Worm (Caenorhabditis elegans): ENCODE data around the gene ssq-2.
"Not testable (repeated sequence)": the region's sequence is repeated elsewhere in the genome, so short reads cannot be mapped to it uniquely, and the experiment has no call there.

DNA sequence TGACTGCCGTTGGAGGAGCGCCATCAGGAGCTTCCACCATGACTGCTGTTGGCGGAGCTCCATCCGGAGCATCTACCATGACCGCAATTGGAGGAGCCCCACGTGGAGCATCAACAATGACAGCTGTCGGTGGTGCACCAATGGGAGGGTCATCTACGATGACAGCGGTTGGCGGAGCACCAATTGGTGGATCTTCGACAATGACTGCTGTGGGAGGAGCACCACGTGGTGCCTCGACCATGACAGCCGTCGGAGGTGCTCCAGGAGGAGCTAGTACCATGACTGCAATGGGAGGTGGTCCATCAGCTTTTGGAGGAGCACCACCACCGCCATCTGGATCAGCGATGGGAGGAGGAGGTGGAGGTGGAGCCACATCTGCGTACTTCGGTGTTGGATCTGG is 21.1 kb downstream of the ssq-2 start, which contains the start of gene T28H11.7:
- not testable (repeated sequence) for TF ChIP-seq elt-3 (tag; optimal IDR thresholded peaks at IDR 0.05); nhr-28 (tag; optimal IDR thresholded peaks at IDR 0.05); ces-1 (GFP tag; optimal IDR thresholded peaks at IDR 0.05)

Measured in whole organism, mixed stage, embryonic.